Fruit fly (Drosophila melanogaster): Measurements from ENCODE around the gene Mipp1.

dm6 chr3L:16546159-16546558, 27.0 kb downstream of the Mipp1 start:
- TF ChIP-seq CG10366 (GFP tag; IDR thresholded peaks at IDR 0.05), result no peak
- no peak for TF ChIP-seq CG3163 (GFP tag; optimal IDR thresholded peaks at IDR 0.05)
- no peak for TF ChIP-seq CG8478 (optimal IDR thresholded peaks at IDR 0.05)
- no peak for TF ChIP-seq exex (tag; optimal IDR thresholded peaks at IDR 0.05)
- TF ChIP-seq trem (tag; optimal IDR thresholded peaks at IDR 0.05), result no peak
- TF ChIP-seq bsh (GFP tag; optimal IDR thresholded peaks at IDR 0.05), result no peak
- no peak for TF ChIP-seq CG6854 (GFP tag; optimal IDR thresholded peaks at IDR 0.05)
